Fruit fly (Drosophila melanogaster): ENCODE data around the gene Cap-D3.

The Cap-D3 gene

dm6 chr2L:5505130-5505529, 20.6 kb upstream of the Cap-D3 start (continued):
- no peak for TF ChIP-seq Eip93F (GFP tag; optimal IDR thresholded peaks at IDR 0.05)
- no peak for TF ChIP-seq fd59A (GFP tag; optimal IDR thresholded peaks at IDR 0.05)
- TF ChIP-seq CG10631 (GFP tag; optimal IDR thresholded peaks at IDR 0.05), result peak; percentile 35
- TF ChIP-seq Ets21C (GFP tag; optimal IDR thresholded peaks at IDR 0.05), result no peak
- peak; percentile 44 for TF ChIP-seq Sox102F (GFP tag; optimal IDR thresholded peaks at IDR 0.05)
- TF ChIP-seq CG31627 (GFP tag; optimal IDR thresholded peaks at IDR 0.05), result peak; percentile 23
- no peak for TF ChIP-seq CG4318 (GFP tag; optimal IDR thresholded peaks at IDR 0.05)
- TF ChIP-seq CG6792 (GFP tag; optimal IDR thresholded peaks at IDR 0.05), result no peak
- TF ChIP-seq achi (GFP tag; optimal IDR thresholded peaks at IDR 0.05), result no peak
- peak; percentile 3 for TF ChIP-seq Smox (GFP tag; optimal IDR thresholded peaks at IDR 0.05)

dm6 chr2L:5507082-5507481, 18.6 kb upstream of the Cap-D3 start:
- TF ChIP-seq CG32006 (GFP tag; optimal IDR thresholded peaks at IDR 0.05), result no peak
- TF ChIP-seq CG6163 (GFP tag; IDR thresholded peaks at IDR 0.05), result no peak
- no peak for TF ChIP-seq acj6 (GFP tag; optimal IDR thresholded peaks at IDR 0.05)
- peak in 1 of 2 experiments; percentile 9 for TF ChIP-seq ss (GFP tag; optimal IDR thresholded peaks at IDR 0.05)
- TF ChIP-seq CG3032 (tag; optimal IDR thresholded peaks at IDR 0.05), result peak; percentile 50
- TF ChIP-seq Met (GFP tag; optimal IDR thresholded peaks at IDR 0.05), result peak; percentile 3
- peak; percentile 35 for TF ChIP-seq svp (GFP tag)
- TF ChIP-seq salr (GFP tag; optimal IDR thresholded peaks at IDR 0.05), result no peak
- TF ChIP-seq Eip78C (GFP tag), result peak; percentile 38
- TF ChIP-seq dsx (GFP tag; optimal IDR thresholded peaks at IDR 0.05; ENCODE audit: poor library complexity, severe bottlenecking), result peak; percentile 9
- peak; percentile 16 for TF ChIP-seq spab (GFP tag; optimal IDR thresholded peaks at IDR 0.05)
- peak; percentile 35 for TF ChIP-seq Ets96B (tag; optimal IDR thresholded peaks at IDR 0.05)

- TF ChIP-seq Eip93F (GFP tag; optimal IDR thresholded peaks at IDR 0.05) (no peak), fd85E (GFP tag; optimal IDR thresholded peaks at IDR 0.05) (no peak), CG34406 (GFP tag; optimal IDR thresholded peaks at IDR 0.05) (no peak), CG1621 (tag; optimal IDR thresholded peaks at IDR 0.05) (no peak), net (GFP tag; optimal IDR thresholded peaks at IDR 0.05) (no peak), Met (GFP tag; optimal IDR thresholded peaks at IDR 0.05) (no peak), Hr38 (GFP tag; optimal IDR thresholded peaks at IDR 0.05) (no peak), Ets21C (GFP tag; optimal IDR thresholded peaks at IDR 0.05) (no peak), dac (GFP tag; optimal IDR thresholded peaks at IDR 0.05) (no peak), dsx (GFP tag; optimal IDR thresholded peaks at IDR 0.05; ENCODE audit: poor library complexity, severe bottlenecking) (peak; percentile 4), CG11762 (GFP tag; optimal IDR thresholded peaks at IDR 0.05; ENCODE audit: insufficient read depth) (no peak), svp (GFP tag) (peak; percentile 78), CG4318 (GFP tag; optimal IDR thresholded peaks at IDR 0.05) (no peak), CG6792 (GFP tag; optimal IDR thresholded peaks at IDR 0.05) (no peak), lz (GFP tag; optimal IDR thresholded peaks at IDR 0.05) (peak; percentile 27), Smox (GFP tag; optimal IDR thresholded peaks at IDR 0.05) (peak; percentile 12), topi (GFP tag; optimal IDR thresholded peaks at IDR 0.05) (no peak), Gug (GFP tag; IDR thresholded peaks at IDR 0.05) (no peak), CG6854 (GFP tag; optimal IDR thresholded peaks at IDR 0.05) (no peak), Eip78C (GFP tag) (peak; percentile 70), Hr39 (GFP tag; optimal IDR thresholded peaks at IDR 0.05) (peak; percentile 10), CG11294 (GFP tag; IDR thresholded peaks at IDR 0.05) (no peak), CG31627 (GFP tag; optimal IDR thresholded peaks at IDR 0.05) (no peak), OdsH (GFP tag; optimal IDR thresholded peaks at IDR 0.05) (no peak), fd59A (GFP tag; optimal IDR thresholded peaks at IDR 0.05) (peak; percentile 16), achi (GFP tag; optimal IDR thresholded peaks at IDR 0.05) (no peak), Blimp-1 (GFP tag; optimal IDR thresholded peaks at IDR 0.05) (no peak), eg (GFP tag; IDR thresholded peaks at IDR 0.05) (no peak), CG3919 (GFP tag; optimal IDR thresholded peaks at IDR 0.05) (no peak), salr (GFP tag; optimal IDR thresholded peaks at IDR 0.05) (no peak), CG11902 (GFP tag; optimal IDR thresholded peaks at IDR 0.05) (no peak), cyc (GFP tag; optimal IDR thresholded peaks at IDR 0.05) (peak; percentile 11), acj6 (GFP tag; optimal IDR thresholded peaks at IDR 0.05) (no peak), vri (GFP tag; optimal IDR thresholded peaks at IDR 0.05) (no peak), esn (GFP tag; optimal IDR thresholded peaks at IDR 0.05) (peak; percentile 20), Lpt (GFP tag; optimal IDR thresholded peaks at IDR 0.05) (no peak), CG16779 (tag; optimal IDR thresholded peaks at IDR 0.05) (no peak), spab (GFP tag; optimal IDR thresholded peaks at IDR 0.05) (peak; percentile 1), CG3032 (tag; optimal IDR thresholded peaks at IDR 0.05) (no peak)
Observed at dm6 chr2L:5507823-5508438, 17.8 kb upstream of the Cap-D3 start.

All from whole organism, prepupa.